Fruit fly (Drosophila melanogaster) whole organism: ENCODE results near the gene SelR.

Source experiments
- CG8478 ChIP-seq: fragments of >200 bp; optimal IDR thresholded peaks from 2 replicates; lab custom pipeline; 2018; ENCODE audit warnings: inconsistent platforms
- EcR ChIP-seq, 2 experiments: fragments of >200 bp; optimal IDR thresholded peaks; 2 replicates each; lab custom pipeline; 2017; ENCODE audit warnings: missing biosample characterization in 2 of 2, missing genetic modification characterization in 2 of 2, missing genetic modification reagents in 2 of 2

- TF ChIP-seq CG8478 (lab: Kevin White, UChicago) (no peak), EcR (GFP tag; optimal IDR thresholded peaks at IDR 0.05; lab: Kevin White, UChicago) (no peak)
Measured at dm6 chr3R:10878628-10879027, 10.2 kb upstream of the SelR start.
